Worm (Caenorhabditis elegans) whole organism, L4 larva: ENCODE results near the gene C35B1.2.

ENCODE experiments used
- D1046.2 ChIP-seq: fragments of 200-800 bp; sonication (Bioruptor generic); IDR thresholded peaks from 2 replicates; pipeline ENCODE4 v1.3.6; 2022; ENCODE audit warnings: missing genetic modification characterization, missing compliant biosample characterization
- F10B5.3 ChIP-seq: sonication (generic microtip); optimal IDR thresholded peaks from 2 replicates; lab custom pipeline; 2016; ENCODE audit warnings: mild to moderate bottlenecking, missing genetic modification characterization, missing compliant biosample characterization
- F44E2.7 ChIP-seq: fragments of 200-800 bp; sonication (Bioruptor generic); IDR thresholded peaks from 2 replicates; pipeline ENCODE4 v2.1.2; 2022; ENCODE audit warnings: missing genetic modification characterization, missing compliant biosample characterization
- R02D3.7 ChIP-seq: fragments of 150-350 bp; sonication (generic microtip); optimal IDR thresholded peaks from 3 replicates; lab custom pipeline; 2014; ENCODE audit warnings: missing biosample characterization, missing genetic modification characterization
- Y5F2A.4 ChIP-seq: fragments of 200-800 bp; sonication (Bioruptor generic); optimal IDR thresholded peaks from 2 replicates; lab custom pipeline; 2018; ENCODE audit warnings: mild to moderate bottlenecking, missing genetic modification characterization, missing compliant biosample characterization
- ZK546.5 ChIP-seq, 2 experiments: sonication (generic microtip); optimal IDR thresholded peaks; 2 replicates each; lab custom pipeline; 2017; ENCODE audit warnings: missing biosample characterization in 2 of 2, missing genetic modification characterization in 2 of 2
- aha-1 ChIP-seq: fragments of 150-350 bp; peaks from one replicate; lab custom pipeline; 2014; ENCODE audit warnings: missing biosample characterization, missing genetic modification characterization
- ceh-82 ChIP-seq: sonication (generic microtip); optimal IDR thresholded peaks from 2 replicates; lab custom pipeline; 2017; ENCODE audit warnings: missing biosample characterization, missing genetic modification characterization
- daf-8 ChIP-seq: fragments of 200-800 bp; sonication (Bioruptor generic); IDR thresholded peaks from 2 replicates; pipeline ENCODE4 v1.3.6; 2022; ENCODE audit warnings: missing genetic modification characterization, missing compliant biosample characterization
- dmd-8 ChIP-seq: fragments of 200-800 bp; sonication (Bioruptor generic); IDR thresholded peaks from 2 replicates; pipeline ENCODE4 v1.3.6; 2022; ENCODE audit warnings: missing genetic modification characterization, missing compliant biosample characterization
- dpl-1 ChIP-seq: fragments of 150-350 bp; optimal IDR thresholded peaks from 2 replicates; lab custom pipeline; 2014; ENCODE audit warnings: missing biosample characterization, missing genetic modification reagents, missing genetic modification characterization
- dve-1 ChIP-seq: sonication (generic microtip); optimal IDR thresholded peaks from 2 replicates; lab custom pipeline; 2017; ENCODE audit warnings: antibody characterized with exemption, mild to moderate bottlenecking, missing genetic modification characterization, missing compliant biosample characterization; ENCODE audit not compliant: insufficient read depth
- fkh-10 ChIP-seq: fragments of 150-350 bp; optimal IDR thresholded peaks from 2 replicates; lab custom pipeline; 2014; ENCODE audit warnings: missing biosample characterization, missing genetic modification reagents, missing genetic modification characterization
- gei-8 ChIP-seq: fragments of 200-800 bp; sonication (Bioruptor generic); optimal IDR thresholded peaks from 2 replicates; lab custom pipeline; 2018; ENCODE audit warnings: mild to moderate bottlenecking, missing genetic modification characterization, missing compliant biosample characterization
- jun-1 ChIP-seq: fragments of 150-350 bp; optimal IDR thresholded peaks from 2 replicates; lab custom pipeline; 2014; ENCODE audit warnings: missing biosample characterization, missing genetic modification reagents, missing genetic modification characterization
- lin-1 ChIP-seq: fragments of 200-800 bp; sonication (Bioruptor generic); IDR thresholded peaks from 2 replicates; pipeline ENCODE4 v1.3.6; 2022; ENCODE audit warnings: missing genetic modification reagents, missing genetic modification characterization, missing compliant biosample characterization
- lin-13 ChIP-seq: fragments of 150-350 bp; optimal IDR thresholded peaks from 2 replicates; lab custom pipeline; 2014; ENCODE audit warnings: missing biosample characterization, missing genetic modification reagents, missing genetic modification characterization
- lir-3 ChIP-seq: sonication (generic microtip); optimal IDR thresholded peaks from 2 replicates; lab custom pipeline; 2016; ENCODE audit warnings: mild to moderate bottlenecking, missing genetic modification characterization, missing compliant biosample characterization
- mdt-29 ChIP-seq: fragments of 200-800 bp; sonication (Bioruptor generic); IDR thresholded peaks from 2 replicates; pipeline ENCODE4 v1.3.6; 2022; ENCODE audit warnings: missing genetic modification reagents, missing genetic modification characterization, missing compliant biosample characterization
- mep-1 ChIP-seq: fragments of 150-350 bp; sonication (generic microtip); optimal IDR thresholded peaks from 3 replicates; lab custom pipeline; 2014; ENCODE audit warnings: missing biosample characterization, missing genetic modification characterization
- nhr-10 ChIP-seq: fragments of 150-350 bp; optimal IDR thresholded peaks from 2 replicates; lab custom pipeline; 2014; ENCODE audit warnings: missing biosample characterization, missing genetic modification characterization
- nhr-28 ChIP-seq: fragments of 150-350 bp; optimal IDR thresholded peaks from 2 replicates; lab custom pipeline; 2014; ENCODE audit warnings: missing biosample characterization, missing genetic modification characterization
- nhr-41 ChIP-seq: fragments of 200-800 bp; sonication (Bioruptor generic); IDR thresholded peaks from 2 replicates; pipeline ENCODE4 v1.3.6; 2022; ENCODE audit warnings: missing genetic modification reagents, missing genetic modification characterization, missing compliant biosample characterization
- nhr-42 ChIP-seq: fragments of 200-800 bp; sonication (Bioruptor generic); IDR thresholded peaks from 2 replicates; pipeline ENCODE4 v1.3.6; 2022; ENCODE audit warnings: missing genetic modification characterization, missing compliant biosample characterization
- nhr-48 ChIP-seq: sonication (generic microtip); optimal IDR thresholded peaks from 2 replicates; lab custom pipeline; 2016; ENCODE audit warnings: mild to moderate bottlenecking, missing genetic modification characterization, missing compliant biosample characterization
- pqm-1 ChIP-seq: sonication (generic microtip); optimal IDR thresholded peaks from 2 replicates; lab custom pipeline; 2017; ENCODE audit warnings: missing biosample characterization, missing genetic modification characterization
- spr-1 ChIP-seq: sonication (generic microtip); optimal IDR thresholded peaks from 2 replicates; lab custom pipeline; 2016; ENCODE audit warnings: mild to moderate bottlenecking, missing genetic modification characterization, missing compliant biosample characterization
- spr-3 ChIP-seq: fragments of 200-800 bp; sonication (Bioruptor generic); optimal IDR thresholded peaks from 2 replicates; lab custom pipeline; 2018; ENCODE audit warnings: mild to moderate bottlenecking, missing genetic modification characterization, missing compliant biosample characterization
- tag-97 ChIP-seq: fragments of 200-800 bp; sonication (Bioruptor generic); IDR thresholded peaks from 2 replicates; pipeline ENCODE4 v1.3.6; 2022; ENCODE audit warnings: missing genetic modification characterization, missing compliant biosample characterization
- unc-130 ChIP-seq: sonication (generic microtip); optimal IDR thresholded peaks from 2 replicates; lab custom pipeline; 2016; ENCODE audit warnings: missing genetic modification reagents, missing genetic modification characterization, missing compliant biosample characterization
- unc-62 ChIP-seq, 3 experiments: fragments of 150-350 bp in 1 of 3; sonication (generic microtip); optimal IDR thresholded peaks in 2 of 3; peaks in 1 of 3; 1 replicate in 1 of 3; 2 replicates in 2 of 3; lab custom pipeline; 2014 to 2017; ENCODE audit warnings: missing biosample characterization in 3 of 3, missing genetic modification characterization in 3 of 3, missing genetic modification reagents in 3 of 3, missing genotype in 1 of 3
- zfp-2 ChIP-seq: sonication (generic microtip); optimal IDR thresholded peaks from 2 replicates; lab custom pipeline; 2016; ENCODE audit warnings: mild to moderate bottlenecking, missing genetic modification characterization, missing compliant biosample characterization
- zip-2 ChIP-seq: fragments of 150-350 bp; optimal IDR thresholded peaks from 2 replicates; lab custom pipeline; 2014; ENCODE audit warnings: missing biosample characterization, missing genetic modification characterization
- ztf-11 ChIP-seq: fragments of 150-350 bp; optimal IDR thresholded peaks from 2 replicates; lab custom pipeline; 2014; ENCODE audit warnings: missing biosample characterization, missing genetic modification characterization
- ztf-7 ChIP-seq: fragments of 150-350 bp; optimal IDR thresholded peaks from 2 replicates; lab custom pipeline; 2014; ENCODE audit warnings: missing biosample characterization, missing genetic modification characterization

Gene C35B1.2

DNA sequence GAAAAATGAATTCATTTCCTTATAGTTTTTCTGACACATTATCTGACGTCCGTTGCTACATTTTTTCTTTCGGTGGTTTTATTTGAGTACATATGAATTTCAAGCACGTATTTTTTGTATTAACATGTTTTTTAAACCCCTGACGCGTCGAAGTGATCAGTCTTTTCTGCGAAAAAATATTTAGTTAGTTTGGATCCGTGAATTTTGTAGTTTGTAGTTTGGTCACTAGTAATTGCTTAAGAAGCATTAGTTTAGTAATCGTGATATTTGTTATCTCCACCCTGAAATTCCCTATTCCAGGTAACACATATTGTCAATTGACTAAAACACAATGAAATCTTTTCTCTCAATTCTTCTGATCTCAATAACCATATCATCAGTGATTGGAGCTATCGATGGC, 22.8 kb downstream of the C35B1.2 start, which contains the start of gene C35B1.7:
C35B1.7 (plus strand) TSS at position 301 of the 400 bp plus-strand sequence.
- TF ChIP-seq mep-1 (tag; lab: Kevin White, UChicago) (no peak), lir-3 (tag; lab: Kevin White, UChicago) (no peak), spr-1 (no peak), dpl-1 (no peak)

ce11 chrIV:4112387-4112786, 26.4 kb downstream of the C35B1.2 start, which contains the start of gene F49F1.14:
Gene F49F1.14, minus strand, starts transcription at chrIV:4112487.
- TF ChIP-seq dve-1 (no peak), F44E2.7 (GFP tag; lab: Robert Waterston, UW) (no peak), mdt-29 (no peak), dmd-8 (no peak), unc-62 (GFP tag; optimal IDR thresholded peaks at IDR 0.05 in 1 of 2; lab: Kevin White, UChicago) (no peak), unc-62 (tag; optimal IDR thresholded peaks at IDR 0.05; lab: Kevin White, UChicago) (no peak), nhr-48 (tag; lab: Kevin White, UChicago) (no peak), zfp-2 (tag; lab: Kevin White, UChicago) (no peak)
- TF ChIP-seq, all 104 proteins: peak for 0

ce11 chrIV:4114526-4114925, 28.5 kb downstream of the C35B1.2 start, which contains the start of gene F49F1.15:
Gene F49F1.15, minus strand, starts transcription at chrIV:4114626.
- no peak for TF ChIP-seq mdt-29
- TF ChIP-seq spr-3 (GFP tag; lab: Kevin White, UChicago): no peak
- TF ChIP-seq ztf-11 (tag; lab: Kevin White, UChicago): no peak
- no peak for TF ChIP-seq tag-97 (GFP tag; lab: Robert Waterston, UW)
- no peak for TF ChIP-seq zip-2 (tag; lab: Kevin White, UChicago)
- TF ChIP-seq aha-1 (tag; lab: Kevin White, UChicago): no peak
- no peak for TF ChIP-seq Y5F2A.4 (GFP tag; lab: Kevin White, UChicago)
- TF ChIP-seq nhr-10: no peak
- TF ChIP-seq ceh-82 (tag; lab: Kevin White, UChicago): no peak
- TF ChIP-seq nhr-41 (GFP tag; lab: Robert Waterston, UW): no peak
- no peak for TF ChIP-seq lin-1 (GFP tag; lab: Robert Waterston, UW)
- no peak for TF ChIP-seq R02D3.7 (tag; lab: Kevin White, UChicago)
- TF ChIP-seq fkh-10: no peak
- no peak for TF ChIP-seq D1046.2 (GFP tag; lab: Robert Waterston, UW)
- no peak for TF ChIP-seq unc-130 (GFP tag; lab: Kevin White, UChicago)

DNA sequence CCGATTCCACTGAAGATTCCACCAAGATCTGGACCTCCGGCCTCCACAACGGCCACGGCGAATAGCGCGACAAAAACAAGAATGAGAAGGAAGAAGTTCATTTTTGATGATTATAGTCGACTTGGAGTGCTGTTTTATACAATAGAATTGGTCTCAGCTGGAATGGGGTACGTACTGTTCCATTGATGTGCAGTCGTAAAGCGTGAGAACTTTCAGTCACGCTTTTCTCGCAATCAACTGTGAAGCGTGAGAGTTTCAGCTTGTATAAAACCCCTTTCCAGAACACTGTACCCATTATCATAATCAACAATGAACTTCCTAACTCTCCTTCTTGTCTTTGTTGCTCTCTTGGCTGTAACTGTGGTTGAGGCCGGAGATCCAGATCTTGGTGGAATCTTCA, 29.6 kb downstream of the C35B1.2 start, which contains the start of the genes F49F1.4 and F49F1.2:
F49F1.4 (minus strand) TSS at position 101 of the 400 bp plus-strand sequence.
F49F1.2 (plus strand) TSS at position 310 of the 400 bp plus-strand sequence.
- TF ChIP-seq spr-3 (GFP tag; lab: Kevin White, UChicago) (no peak), daf-8 (GFP tag; lab: Robert Waterston, UW) (no peak), jun-1 (no peak), F10B5.3 (tag; lab: Kevin White, UChicago) (no peak), dpl-1 (no peak), gei-8 (no peak), nhr-28 (tag; lab: Kevin White, UChicago) (no peak), ztf-7 (tag; lab: Kevin White, UChicago) (no peak), D1046.2 (GFP tag; lab: Robert Waterston, UW) (no peak), nhr-42 (GFP tag; lab: Robert Waterston, UW) (no peak), nhr-41 (GFP tag; lab: Robert Waterston, UW) (no peak), ZK546.5 (tag; optimal IDR thresholded peaks at IDR 0.05; lab: Kevin White, UChicago) (no peak), nhr-10 (no peak), lin-13 (GFP tag; lab: Kevin White, UChicago) (no peak), dve-1 (no peak)

DNA sequence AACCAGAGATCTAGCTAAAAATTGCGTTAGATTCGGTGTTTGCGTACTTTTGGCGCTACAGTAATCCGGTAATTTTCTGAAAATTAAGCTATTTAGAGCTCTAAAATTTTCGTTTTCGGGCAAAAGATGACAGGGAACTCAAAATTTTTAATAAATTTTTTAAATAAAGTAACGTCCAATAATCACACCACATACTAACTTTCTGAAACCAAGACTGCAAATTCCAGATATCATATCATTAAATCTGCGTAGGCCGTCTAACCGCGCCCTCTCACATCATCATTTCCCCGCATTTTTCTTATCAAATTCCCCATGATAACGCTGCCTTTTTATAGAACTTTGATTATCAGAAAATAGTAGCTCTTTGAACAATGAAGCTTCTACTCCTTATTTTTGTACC, 31.4 kb downstream of the C35B1.2 start, which contains the start of gene drd-50:
drd-50 (plus strand) TSS at position 301 of the 400 bp plus-strand sequence.
- TF ChIP-seq F44E2.7 (GFP tag; lab: Robert Waterston, UW) (no peak), pqm-1 (tag; lab: Kevin White, UChicago) (peak; percentile 42), ceh-82 (tag; lab: Kevin White, UChicago) (no peak), daf-8 (GFP tag; lab: Robert Waterston, UW) (no peak)
